Worm (Caenorhabditis elegans): ENCODE measurements around the gene ceh-40.

DNA sequence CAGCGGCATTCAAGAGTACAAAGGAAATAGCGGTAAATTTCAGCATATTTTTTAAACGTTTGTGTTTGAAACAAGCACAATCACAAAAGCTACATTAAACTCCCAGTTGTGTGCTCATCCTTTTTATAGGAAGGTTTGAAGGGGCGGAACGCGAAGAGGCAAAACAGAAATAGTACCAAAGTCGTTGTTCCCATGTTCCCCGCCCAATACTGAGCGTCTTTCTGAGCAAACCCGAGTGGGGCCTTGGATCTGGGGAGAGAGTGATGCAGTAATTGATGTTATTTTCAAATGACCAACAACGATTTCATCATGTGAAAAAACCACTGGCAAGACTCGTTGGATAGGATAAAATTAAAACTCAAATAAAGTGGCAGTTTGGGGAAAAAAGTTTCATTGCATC is 20.8 kb upstream of the ceh-40 start, which contains the start of gene zig-2:
- TF ChIP-seq nhr-11 (tag; optimal IDR thresholded peaks at IDR 0.05) (no peak), unc-62 (GFP tag; optimal IDR thresholded peaks at IDR 0.05) (no peak), fkh-2 (tag; optimal IDR thresholded peaks at IDR 0.05) (no peak), nfya-1 (tag; optimal IDR thresholded peaks at IDR 0.05; ENCODE audit: insufficient read depth) (no peak), ceh-28 (tag; optimal IDR thresholded peaks at IDR 0.05) (no peak), egl-27 (tag; optimal IDR thresholded peaks at IDR 0.05) (no peak), zag-1 (tag; optimal IDR thresholded peaks at IDR 0.05) (no peak)

Data from whole organism, L3 larva.